Worm (Caenorhabditis elegans) whole organism, midembryonic: Measurements from ENCODE around the gene taf-8.

Source experiments
- flt-1 ChIP-seq: fragments of 200-800 bp; sonication (Bioruptor generic); IDR thresholded peaks from 2 replicates; pipeline ENCODE4 v1.3.6; 2022; ENCODE audit warnings: missing genetic modification characterization, missing compliant biosample characterization
- klf-2 ChIP-seq: fragments of 200-800 bp; sonication (Bioruptor generic); conservative IDR thresholded peaks from 2 replicates; pipeline ENCODE4 v1.3.6; 2022; ENCODE audit warnings: missing genetic modification reagents, missing genetic modification characterization, missing compliant biosample characterization
- ref-1 ChIP-seq: fragments of 200-800 bp; sonication (Bioruptor generic); conservative IDR thresholded peaks from 2 replicates; pipeline ENCODE4 v1.3.6; 2022; ENCODE audit warnings: missing genetic modification reagents, missing genetic modification characterization, missing compliant biosample characterization
- tab-1 ChIP-seq: fragments of 200-800 bp; sonication (Bioruptor generic); IDR thresholded peaks from 2 replicates; pipeline ENCODE4 v1.3.6; 2022; ENCODE audit warnings: missing genetic modification characterization, missing compliant biosample characterization
- ztf-29 ChIP-seq: fragments of 200-800 bp; sonication (Bioruptor generic); IDR thresholded peaks from 2 replicates; pipeline ENCODE4 v1.3.6; 2022; ENCODE audit warnings: missing genetic modification reagents, missing genetic modification characterization, missing compliant biosample characterization

DNA sequence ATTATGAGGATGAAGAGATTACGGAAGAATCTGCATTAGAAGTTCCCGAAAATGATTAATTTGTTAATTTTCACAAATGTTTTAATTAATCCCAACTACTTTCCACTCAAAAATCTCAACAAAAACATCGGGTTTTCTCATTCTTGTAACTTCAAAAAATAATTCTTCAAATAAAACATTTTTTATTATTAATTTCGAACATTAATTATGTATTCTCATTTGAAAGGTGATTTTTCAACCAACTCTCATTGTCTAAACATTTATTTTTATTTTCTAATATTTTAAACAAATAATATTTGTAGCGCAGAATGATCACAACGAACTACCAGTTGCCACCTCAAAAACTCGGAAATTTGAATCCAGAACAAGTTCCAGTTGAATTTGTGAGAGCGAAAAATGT, 2.2 kb downstream of the taf-8 start, which contains the start of gene ZK1320.7:
- no peak for TF ChIP-seq flt-1 (GFP tag; lab: Robert Waterston, UW)
- TF ChIP-seq ref-1 (GFP tag; lab: Robert Waterston, UW) = no peak
- no peak for TF ChIP-seq klf-2
- no peak for TF ChIP-seq tab-1 (GFP tag; lab: Robert Waterston, UW)
- no peak for TF ChIP-seq ztf-29 (GFP tag; lab: Robert Waterston, UW)
